Worm (Caenorhabditis elegans) whole organism, L4/young adult: ENCODE measurements around the gene gro-1.

Source experiments
- dao-5 ChIP-seq: sonication (generic microtip); optimal IDR thresholded peaks from 2 replicates; lab custom pipeline; 2016; ENCODE audit warnings: missing genotype, missing genetic modification characterization, moderate library complexity, missing compliant biosample characterization
- him-1 ChIP-seq: sonication (generic microtip); optimal IDR thresholded peaks from 2 replicates; lab custom pipeline; 2016; ENCODE audit warnings: missing genotype, missing genetic modification reagents, missing genetic modification characterization, missing compliant biosample characterization

DNA sequence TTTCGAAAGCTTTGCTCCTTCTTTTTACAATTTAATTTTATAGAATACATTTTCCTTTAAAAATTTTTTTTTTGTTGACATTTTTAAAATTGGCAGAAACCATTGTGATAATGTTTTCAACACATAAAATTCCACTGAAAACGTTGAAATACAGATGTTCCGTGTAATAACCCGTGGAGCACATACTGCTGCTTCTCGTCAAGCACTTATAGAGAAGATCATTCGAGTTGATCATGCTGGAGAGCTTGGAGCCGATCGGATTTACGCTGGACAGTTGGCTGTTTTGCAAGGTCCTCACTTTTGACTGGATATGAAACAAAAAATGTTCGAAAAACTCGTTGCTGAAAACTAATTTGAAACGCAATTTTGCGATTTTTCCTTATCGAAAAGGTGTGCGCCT is 12.8 kb downstream of the gro-1 start, which contains the start of gene clk-1:
- TF ChIP-seq dao-5 = no peak
- TF ChIP-seq him-1 = no peak
